Worm (Caenorhabditis elegans) whole organism, L3 larva: ENCODE data around the gene Y54G2A.76.
A peak's percentile ranks its signal among the peaks of the same experiment; 100 is the strongest.
"Not testable (repeated sequence)": the region's sequence is repeated elsewhere in the genome, so short reads cannot be mapped to it uniquely, and the experiment has no call there.

Experiments used
- R02D3.7 ChIP-seq: fragments of 150-350 bp; optimal IDR thresholded peaks from 2 replicates; lab custom pipeline; 2014; ENCODE audit warnings: missing biosample characterization, missing genetic modification characterization
- ceh-16 ChIP-seq: sonication (generic microtip); optimal IDR thresholded peaks from 2 replicates; lab custom pipeline; 2017; ENCODE audit warnings: missing biosample characterization, missing genetic modification characterization
- ceh-28 ChIP-seq: fragments of 150-350 bp; optimal IDR thresholded peaks from 2 replicates; lab custom pipeline; 2014; ENCODE audit warnings: missing biosample characterization, missing genetic modification reagents, missing genetic modification characterization
- ceh-82 ChIP-seq: fragments of 150-350 bp; optimal IDR thresholded peaks from 2 replicates; lab custom pipeline; 2014; ENCODE audit warnings: missing biosample characterization, missing genetic modification characterization
- ceh-9 ChIP-seq: sonication (generic microtip); optimal IDR thresholded peaks from 2 replicates; lab custom pipeline; 2018; ENCODE audit warnings: missing biosample characterization, missing genetic modification characterization
- elt-1 ChIP-seq: fragments of 150-350 bp; optimal IDR thresholded peaks from 2 replicates; lab custom pipeline; 2014; ENCODE audit warnings: missing biosample characterization, missing genetic modification characterization
- elt-2 ChIP-seq: sonication (generic microtip); optimal IDR thresholded peaks from 2 replicates; lab custom pipeline; 2016; ENCODE audit warnings: missing genetic modification reagents, mild to moderate bottlenecking, missing genetic modification characterization, missing compliant biosample characterization
- elt-3 ChIP-seq, 3 experiments: fragments of 150-350 bp in 1 of 3; sonication (generic microtip) in 2 of 3; optimal IDR thresholded peaks; 2 replicates in 2 of 3; 4 replicates in 1 of 3; lab custom pipeline; 2014 to 2017; ENCODE audit warnings: missing biosample characterization in 3 of 3, missing genetic modification characterization in 3 of 3
- fkh-10 ChIP-seq: sonication (generic microtip); optimal IDR thresholded peaks from 2 replicates; lab custom pipeline; 2017; ENCODE audit warnings: missing biosample characterization, missing genetic modification reagents, missing genetic modification characterization
- fos-1 ChIP-seq: fragments of 150-350 bp; optimal IDR thresholded peaks from 2 replicates; lab custom pipeline; 2014; ENCODE audit warnings: missing biosample characterization, missing genetic modification characterization
- hmg-11 ChIP-seq: sonication (generic microtip); optimal IDR thresholded peaks from 2 replicates; lab custom pipeline; 2016; ENCODE audit warnings: missing genetic modification characterization, missing compliant biosample characterization
- lin-15B ChIP-seq: fragments of 150-350 bp; optimal IDR thresholded peaks from 2 replicates; lab custom pipeline; 2014; ENCODE audit warnings: missing biosample characterization, missing genetic modification characterization
- lin-39 ChIP-seq: fragments of 150-350 bp; optimal IDR thresholded peaks from 2 replicates; lab custom pipeline; 2018; ENCODE audit warnings: missing biosample characterization, missing genetic modification reagents, missing genetic modification characterization
- mdl-1 ChIP-seq: fragments of 150-350 bp; optimal IDR thresholded peaks from 2 replicates; lab custom pipeline; 2014; ENCODE audit warnings: missing biosample characterization, missing genetic modification characterization
- mml-1 ChIP-seq: fragments of 150-350 bp; sonication (generic microtip); optimal IDR thresholded peaks from 3 replicates; lab custom pipeline; 2014; ENCODE audit warnings: missing biosample characterization, missing genetic modification characterization
- nfya-1 ChIP-seq: sonication (generic microtip); optimal IDR thresholded peaks from 2 replicates; lab custom pipeline; 2017; ENCODE audit warnings: missing genetic modification characterization, mild to moderate bottlenecking, missing compliant biosample characterization, antibody characterized with exemption, moderate library complexity; ENCODE audit not compliant: insufficient read depth
- nhr-11 ChIP-seq: fragments of 150-350 bp; optimal IDR thresholded peaks from 2 replicates; lab custom pipeline; 2014; ENCODE audit warnings: missing biosample characterization, missing genetic modification characterization
- nhr-12 ChIP-seq: fragments of 150-350 bp; optimal IDR thresholded peaks from 2 replicates; lab custom pipeline; 2014; ENCODE audit warnings: missing biosample characterization, missing genetic modification characterization
- nhr-23 ChIP-seq: fragments of 150-350 bp; optimal IDR thresholded peaks from 2 replicates; lab custom pipeline; 2014; ENCODE audit warnings: missing biosample characterization, missing genetic modification reagents, missing genetic modification characterization
- nhr-25 ChIP-seq: sonication (generic microtip); optimal IDR thresholded peaks from 2 replicates; lab custom pipeline; 2017; ENCODE audit warnings: missing biosample characterization, missing genetic modification characterization
- nhr-28 ChIP-seq: fragments of 150-350 bp; optimal IDR thresholded peaks from 2 replicates; lab custom pipeline; 2014; ENCODE audit warnings: missing biosample characterization, missing genetic modification characterization
- nhr-43 ChIP-seq: sonication (generic microtip); optimal IDR thresholded peaks from 2 replicates; lab custom pipeline; 2016; ENCODE audit warnings: mild to moderate bottlenecking, missing genetic modification characterization, missing compliant biosample characterization; ENCODE audit not compliant: poor library complexity, severe bottlenecking
- nhr-76 ChIP-seq: fragments of 150-350 bp; sonication (generic microtip); optimal IDR thresholded peaks from 5 replicates; lab custom pipeline; 2014; ENCODE audit warnings: missing biosample characterization, missing genetic modification characterization
- nhr-77 ChIP-seq: fragments of 150-350 bp; optimal IDR thresholded peaks from 2 replicates; lab custom pipeline; 2014; ENCODE audit warnings: missing biosample characterization, missing genetic modification characterization
- pha-4 ChIP-seq: fragments of 150-350 bp; optimal IDR thresholded peaks from 2 replicates; lab custom pipeline; 2014; ENCODE audit warnings: missing biosample characterization, missing genetic modification reagents, missing genetic modification characterization
- pqm-1 ChIP-seq: fragments of 150-350 bp; optimal IDR thresholded peaks from 2 replicates; lab custom pipeline; 2017; ENCODE audit warnings: missing biosample characterization, missing genetic modification characterization, inconsistent platforms
- sea-2 ChIP-seq: fragments of 150-350 bp; sonication (generic microtip); optimal IDR thresholded peaks from 4 replicates; lab custom pipeline; 2014; ENCODE audit warnings: missing biosample characterization, missing genetic modification reagents, missing genetic modification characterization
- skn-1 ChIP-seq: fragments of 150-350 bp; optimal IDR thresholded peaks from 2 replicates; lab custom pipeline; 2014; ENCODE audit warnings: missing biosample characterization, missing genetic modification characterization
- tbx-2 ChIP-seq: sonication (generic microtip); optimal IDR thresholded peaks from 2 replicates; lab custom pipeline; 2016; ENCODE audit warnings: mild to moderate bottlenecking, missing genetic modification characterization, missing compliant biosample characterization
- unc-39 ChIP-seq: sonication (generic microtip); optimal IDR thresholded peaks from 4 replicates; lab custom pipeline; 2017; ENCODE audit warnings: missing biosample characterization, missing genetic modification characterization
- unc-62 ChIP-seq: fragments of 150-350 bp; sonication (generic microtip); optimal IDR thresholded peaks from 4 replicates; lab custom pipeline; 2014; ENCODE audit warnings: missing biosample characterization, missing genetic modification reagents, missing genetic modification characterization
- ztf-11 ChIP-seq: fragments of 150-350 bp; optimal IDR thresholded peaks from 2 replicates; lab custom pipeline; 2014; ENCODE audit warnings: missing biosample characterization, missing genetic modification characterization
- ztf-4 ChIP-seq: fragments of 150-350 bp; optimal IDR thresholded peaks from 2 replicates; lab custom pipeline; 2014; ENCODE audit warnings: missing biosample characterization, missing genetic modification characterization

Gene Y54G2A.76

DNA sequence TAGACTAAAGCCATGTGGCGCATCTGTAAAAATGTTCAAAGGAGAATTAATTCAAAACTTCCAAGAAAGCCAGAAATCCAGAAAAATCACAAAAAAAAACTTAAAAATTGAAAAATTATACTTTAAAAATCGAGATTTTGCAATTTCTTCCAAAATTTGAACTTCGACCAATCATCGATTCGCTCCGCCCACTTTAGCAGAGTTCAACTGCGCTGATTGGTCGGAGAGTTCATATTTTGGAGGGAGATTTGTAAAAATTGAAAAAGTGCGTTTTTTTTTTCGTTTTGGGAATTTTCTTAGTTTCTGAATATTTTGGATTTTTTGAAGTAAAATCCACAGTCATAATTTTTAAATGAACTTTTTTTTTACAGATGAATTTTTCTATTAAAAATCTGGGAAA lies 15.3 kb upstream of the Y54G2A.76 start:
- TF ChIP-seq skn-1 (tag; lab: Kevin White, UChicago) (no peak), nhr-12 (no peak), nhr-23 (tag; lab: Kevin White, UChicago) (no peak), nfya-1 (tag; lab: Kevin White, UChicago) (peak; percentile 88), mdl-1 (no peak), hmg-11 (tag; lab: Kevin White, UChicago) (no peak)

DNA sequence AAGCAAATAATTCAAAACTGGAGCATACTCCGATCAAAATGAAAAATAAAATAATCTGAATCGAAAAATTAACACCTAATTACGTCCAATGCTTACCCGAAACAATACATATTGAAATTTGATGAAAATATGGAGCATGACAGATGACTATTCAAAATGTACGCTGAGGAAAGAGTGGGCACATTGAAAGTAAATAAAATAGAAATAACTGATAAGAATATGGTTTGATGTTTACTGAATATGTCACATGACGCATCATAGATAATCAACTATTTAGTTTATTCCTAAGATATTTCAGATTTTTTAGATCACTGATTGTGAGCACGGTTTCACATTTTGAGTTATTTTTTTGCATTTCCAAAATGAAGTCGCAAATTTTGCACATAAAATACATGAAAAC lies 10.9 kb upstream of the Y54G2A.76 start, which contains the start of gene Y54G2A.52:
Y54G2A.52 (minus strand) TSS at position 348 of the 400 bp plus-strand sequence.
- TF ChIP-seq ceh-16 (tag; lab: Kevin White, UChicago) (no peak), ceh-9 (tag; lab: Kevin White, UChicago) (no peak), ceh-82 (tag; lab: Kevin White, UChicago) (no peak), pqm-1 (peak; percentile 74), ceh-28 (tag; lab: Kevin White, UChicago) (no peak), pha-4 (tag; lab: Kevin White, UChicago) (peak; percentile 84), R02D3.7 (no peak), elt-2 (tag; lab: Kevin White, UChicago) (peak; percentile 82), skn-1 (tag; lab: Kevin White, UChicago) (peak; percentile 35)

DNA sequence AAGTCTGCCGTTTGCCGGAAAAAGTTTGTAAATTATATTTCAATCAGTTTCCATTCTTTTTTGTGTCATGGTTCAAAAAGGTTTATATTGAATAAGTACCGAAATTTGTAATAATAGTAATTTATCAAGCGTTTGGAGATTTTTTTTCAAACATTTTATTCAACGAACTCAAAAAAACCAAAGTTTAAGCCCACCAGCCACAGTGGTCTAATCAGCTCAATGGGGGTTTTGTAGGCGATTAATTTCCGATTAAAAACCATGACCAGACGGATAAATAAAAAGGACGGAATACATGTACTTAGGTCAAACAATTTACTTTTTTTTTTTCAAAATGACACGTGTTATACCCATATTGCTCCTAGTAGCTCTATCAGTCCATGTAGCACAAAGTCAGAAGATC lies 9.8 kb upstream of the Y54G2A.76 start, which contains the start of gene Y54G2A.10:
Y54G2A.10 (plus strand) TSS at position 301 of the 400 bp plus-strand sequence.
- TF ChIP-seq nhr-77 (tag; lab: Kevin White, UChicago) (no peak), elt-1 (no peak), unc-62 (no peak), ceh-28 (tag; lab: Kevin White, UChicago) (no peak), elt-2 (tag; lab: Kevin White, UChicago) (no peak), mdl-1 (no peak)

DNA sequence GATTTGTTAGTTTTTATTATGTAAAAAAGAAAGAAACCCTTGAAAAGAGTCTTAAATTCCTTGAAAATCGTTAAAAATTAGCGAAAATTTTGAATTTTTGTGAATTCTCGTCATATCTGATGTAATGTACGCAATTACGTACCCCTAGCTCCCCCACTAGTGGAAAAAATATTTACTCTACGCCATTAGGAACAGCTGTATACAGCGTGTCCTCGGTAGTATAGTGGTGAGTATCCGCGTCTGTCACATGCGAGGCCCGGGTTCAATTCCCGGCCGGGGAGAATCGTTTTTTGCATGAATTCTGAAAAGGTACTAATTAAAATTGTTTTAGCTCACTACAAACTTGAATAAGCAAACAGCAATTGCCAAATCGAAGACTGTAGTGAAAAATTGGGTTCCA lies 9.3 kb upstream of the Y54G2A.76 start:
- TF ChIP-seq ztf-11 (tag; lab: Kevin White, UChicago), result no peak
- TF ChIP-seq ceh-82 (tag; lab: Kevin White, UChicago), result no peak
- no peak for TF ChIP-seq nhr-11 (tag; lab: Kevin White, UChicago)
- TF ChIP-seq nhr-28 (tag; lab: Kevin White, UChicago), result no peak
- no peak for TF ChIP-seq sea-2 (GFP tag; lab: Kevin White, UChicago)
- TF ChIP-seq unc-62, result no peak
- no peak for TF ChIP-seq nhr-23 (tag; lab: Kevin White, UChicago)
- no peak for TF ChIP-seq tbx-2 (tag; lab: Kevin White, UChicago)
- TF ChIP-seq nhr-43, result no peak
- no peak for TF ChIP-seq nfya-1 (tag; lab: Kevin White, UChicago)
- TF ChIP-seq ztf-4, result no peak
- no peak for TF ChIP-seq fos-1 (tag; lab: Kevin White, UChicago)
- no peak for TF ChIP-seq mml-1 (tag; lab: Kevin White, UChicago)
- TF ChIP-seq elt-3 (tag; optimal IDR thresholded peaks at IDR 0.05; lab: Kevin White, UChicago), result no peak
- TF ChIP-seq lin-39 (tag; lab: Kevin White, UChicago), result no peak
- no peak for TF ChIP-seq unc-39
- TF ChIP-seq fkh-10 (GFP tag; lab: Kevin White, UChicago), result no peak
- TF ChIP-seq, all 47 proteins: peak for 0

DNA sequence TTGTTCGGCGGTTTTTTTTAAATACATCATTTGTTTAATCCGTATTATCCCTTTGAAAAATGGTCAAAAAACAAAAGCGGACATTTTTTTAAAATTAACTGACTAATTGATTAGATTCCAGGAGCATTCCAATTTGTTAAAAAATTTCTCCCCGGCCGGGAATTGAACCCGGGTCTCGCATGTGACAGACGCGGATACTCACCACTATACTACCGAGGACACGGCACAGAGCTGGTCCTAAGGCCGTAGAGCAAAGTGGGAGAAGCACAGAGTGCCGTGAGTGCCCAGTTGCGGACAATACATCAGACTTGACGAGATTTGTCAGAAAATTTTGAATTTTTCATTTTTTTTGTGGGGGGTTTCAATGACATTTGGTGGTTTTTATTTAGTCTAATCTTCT lies 8.2 kb upstream of the Y54G2A.76 start:
- no peak for TF ChIP-seq nhr-76 (tag; lab: Kevin White, UChicago)
- peak; percentile 19 for TF ChIP-seq elt-2 (tag; lab: Kevin White, UChicago)
- peak; percentile 16 for TF ChIP-seq nfya-1 (tag; lab: Kevin White, UChicago)
- no peak for TF ChIP-seq mdl-1
- peak; percentile 16 for TF ChIP-seq hmg-11 (tag; lab: Kevin White, UChicago)
- TF ChIP-seq lin-15B (tag; lab: Kevin White, UChicago), result peak; percentile 14
- no peak for TF ChIP-seq nhr-28 (tag; lab: Kevin White, UChicago)

DNA sequence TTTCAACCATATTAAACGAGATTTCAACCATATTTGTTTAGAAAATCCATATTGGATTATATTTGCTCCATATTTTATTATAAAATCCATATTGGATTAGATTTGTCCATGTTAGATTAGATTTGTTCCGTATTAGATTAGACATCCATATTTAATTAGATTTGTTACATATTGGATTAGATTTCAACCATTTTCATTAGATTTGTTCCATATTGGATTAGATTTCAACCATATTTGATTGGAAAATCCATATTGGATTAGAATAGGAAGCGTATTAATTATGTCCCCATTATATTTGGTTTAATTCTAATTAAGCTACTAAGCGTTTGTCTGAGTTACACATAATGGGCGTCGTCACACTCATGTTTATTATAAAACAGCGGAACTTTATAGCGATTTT lies 7.7 kb upstream of the Y54G2A.76 start, which contains the start of gene Y54G2A.44:
Y54G2A.44 (plus strand) TSS at position 301 of the 400 bp plus-strand sequence.
- not testable (repeated sequence) for TF ChIP-seq nhr-25 (tag; lab: Kevin White, UChicago); nhr-12; ztf-11 (tag; lab: Kevin White, UChicago)
